Worm (Caenorhabditis elegans) whole organism, L4/young adult: ENCODE measurements around the gene F10G7.12.

ENCODE experiments used
- dao-5 ChIP-seq: sonication (generic microtip); optimal IDR thresholded peaks from 2 replicates; lab custom pipeline; 2016; ENCODE audit warnings: missing genotype, missing genetic modification characterization, moderate library complexity, missing compliant biosample characterization
- him-1 ChIP-seq: sonication (generic microtip); optimal IDR thresholded peaks from 2 replicates; lab custom pipeline; 2016; ENCODE audit warnings: missing genotype, missing genetic modification reagents, missing genetic modification characterization, missing compliant biosample characterization

DNA sequence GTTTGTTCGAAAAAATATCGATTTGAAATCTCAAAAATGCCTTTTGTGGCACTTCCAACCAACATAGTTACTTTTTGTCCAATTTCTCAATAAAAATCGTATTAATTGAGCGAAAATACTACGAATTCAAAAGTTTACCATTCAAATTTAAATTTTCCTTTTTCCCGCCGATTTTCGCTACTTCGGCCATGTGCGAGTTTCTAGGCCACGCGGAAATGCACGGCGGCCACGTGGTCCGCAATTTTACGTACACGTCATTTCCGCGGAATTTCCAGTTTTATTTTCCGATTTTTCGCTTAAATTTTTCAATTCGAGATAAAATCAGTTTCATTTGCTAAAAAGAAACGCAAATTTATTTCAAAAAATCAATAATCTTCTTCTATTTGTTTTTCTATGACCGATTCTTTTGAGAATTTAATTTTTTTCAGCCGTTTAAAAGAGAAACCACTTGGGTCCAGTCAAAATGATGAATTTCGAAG lies 50.4 kb downstream of the F10G7.12 start, which contains the start of gene eas-1:
- TF ChIP-seq dao-5 (tag; lab: Kevin White, UChicago), result no peak
- peak; percentile 57 for TF ChIP-seq him-1
